Fruit fly (Drosophila melanogaster) whole organism, embryonic: ENCODE results near the gene CG32428.

Experiments
- Awh ChIP-seq: fragments of 200-800 bp; sonication (Bioruptor generic); IDR thresholded peaks from 2 replicates; pipeline ENCODE4, ENCODE4 v1.3.6; 2022; ENCODE audit warnings: missing biosample characterization, missing genetic modification characterization
- Bgb ChIP-seq: fragments of 200-800 bp; sonication (Bioruptor generic); IDR thresholded peaks from 2 replicates; pipeline ENCODE4 v1.3.6; 2022; ENCODE audit warnings: missing biosample characterization, missing genetic modification characterization; ENCODE audit not compliant: partially characterized antibody
- Blimp-1 ChIP-seq: fragments of 200-800 bp; sonication (Bioruptor generic); optimal IDR thresholded peaks from 3 replicates; lab custom pipeline; 2018; ENCODE audit warnings: missing biosample characterization, missing genetic modification characterization, mild to moderate bottlenecking, moderate library complexity, missing genetic modification reagents
- C15 ChIP-seq: fragments of 200-800 bp; sonication (Bioruptor generic); IDR thresholded peaks from 3 replicates; pipeline ENCODE4 v1.3.6; 2022; ENCODE audit warnings: missing biosample characterization, missing genetic modification characterization
- CG10565 ChIP-seq: fragments of 200-800 bp; sonication (Bioruptor generic); optimal IDR thresholded peaks from 3 replicates; lab custom pipeline; 2016; ENCODE audit warnings: missing biosample characterization, mild to moderate bottlenecking, missing genetic modification characterization
- CG12769 ChIP-seq: fragments of 200-800 bp; sonication (Bioruptor generic); optimal IDR thresholded peaks from 2 replicates; lab custom pipeline; 2019; ENCODE audit warnings: missing biosample characterization, mild to moderate bottlenecking, missing genetic modification characterization, moderate library complexity
- CG13424 ChIP-seq: fragments of 200-800 bp; sonication (Bioruptor generic); optimal IDR thresholded peaks from 2 replicates; lab custom pipeline; 2019; ENCODE audit warnings: missing biosample characterization, mild to moderate bottlenecking, missing genetic modification characterization, moderate library complexity
- CG14667 ChIP-seq: fragments of 200-800 bp; sonication (Bioruptor generic); IDR thresholded peaks from 2 replicates; pipeline ENCODE4 v1.3.6; 2022; ENCODE audit warnings: missing biosample characterization, missing genetic modification characterization
- CG15011 ChIP-seq: fragments of 200-800 bp; sonication (Bioruptor generic); optimal IDR thresholded peaks from 3 replicates; lab custom pipeline; 2018; ENCODE audit warnings: missing biosample characterization, mild to moderate bottlenecking, missing genetic modification characterization
- CG16863 ChIP-seq: fragments of 200-800 bp; sonication (Bioruptor generic); optimal IDR thresholded peaks from 3 replicates; lab custom pipeline; 2016; ENCODE audit warnings: missing biosample characterization, missing genetic modification characterization
- CG17186 ChIP-seq: fragments of 200-800 bp; sonication (Bioruptor generic); optimal IDR thresholded peaks from 3 replicates; lab custom pipeline; 2017; ENCODE audit warnings: missing biosample characterization, missing genetic modification reagents, missing genetic modification characterization
- CG18011 ChIP-seq: fragments of 200-800 bp; sonication (Bioruptor generic); optimal IDR thresholded peaks from 2 replicates; lab custom pipeline; 2017; ENCODE audit warnings: missing biosample characterization, missing genetic modification characterization, mild to moderate bottlenecking, moderate library complexity, missing genotype
- CG18619 ChIP-seq: fragments of 200-800 bp; sonication (Bioruptor generic); optimal IDR thresholded peaks from 3 replicates; lab custom pipeline; 2017; ENCODE audit warnings: missing biosample characterization, mild to moderate bottlenecking, missing genetic modification characterization
- CG43689 ChIP-seq: fragments of 200-800 bp; sonication (Bioruptor generic); IDR thresholded peaks from 2 replicates; pipeline ENCODE4 v1.3.6; 2022; ENCODE audit warnings: missing biosample characterization, missing genetic modification characterization
- CG4424 ChIP-seq: fragments of 200-800 bp; sonication (Bioruptor generic); optimal IDR thresholded peaks from 3 replicates; lab custom pipeline; 2016; ENCODE audit warnings: missing biosample characterization, missing genetic modification characterization
- CG5245 ChIP-seq: fragments of 200-800 bp; sonication (Bioruptor generic); optimal IDR thresholded peaks from 3 replicates; lab custom pipeline; 2016; ENCODE audit warnings: missing biosample characterization, missing genetic modification characterization
- CG7745 ChIP-seq: fragments of 200-800 bp; sonication (Bioruptor generic); optimal IDR thresholded peaks from 2 replicates; lab custom pipeline; 2018; ENCODE audit warnings: missing biosample characterization, mild to moderate bottlenecking, missing genetic modification characterization, moderate library complexity
- CG8388 ChIP-seq: fragments of 200-800 bp; sonication (Bioruptor generic); optimal IDR thresholded peaks from 2 replicates; lab custom pipeline; 2019; ENCODE audit warnings: missing biosample characterization, mild to moderate bottlenecking, missing genetic modification characterization, moderate library complexity
- CG8478 ChIP-seq: fragments of >200 bp; optimal IDR thresholded peaks from 2 replicates; lab custom pipeline; 2018
- CG9609 ChIP-seq: fragments of 200-800 bp; sonication (Bioruptor generic); optimal IDR thresholded peaks from 3 replicates; lab custom pipeline; 2016; ENCODE audit warnings: missing biosample characterization, missing genetic modification characterization
- CG9932 ChIP-seq: fragments of 200-800 bp; sonication (Bioruptor generic); IDR thresholded peaks from 2 replicates; pipeline ENCODE4 v1.3.6; 2022; ENCODE audit warnings: missing biosample characterization, missing genetic modification characterization
- Deaf1 ChIP-seq: fragments of 200-800 bp; optimal IDR thresholded peaks from 3 replicates; lab custom pipeline; 2019; ENCODE audit warnings: missing biosample characterization, mild to moderate bottlenecking, missing genetic modification characterization, moderate library complexity
- Ets97D ChIP-seq: fragments of 200-800 bp; sonication (Bioruptor generic); optimal IDR thresholded peaks from 3 replicates; lab custom pipeline; 2016; ENCODE audit warnings: missing biosample characterization, missing genetic modification characterization
- HLH4C ChIP-seq: fragments of 200-800 bp; sonication (Bioruptor generic); IDR thresholded peaks from 3 replicates; pipeline ENCODE4 v1.3.6; 2022; ENCODE audit warnings: missing biosample characterization, missing genetic modification characterization; ENCODE audit not compliant: partially characterized antibody
- NC2α ChIP-seq: fragments of 200-800 bp; sonication (Bioruptor generic); optimal IDR thresholded peaks from 2 replicates; lab custom pipeline; 2016; ENCODE audit warnings: missing biosample characterization, missing genetic modification characterization
- NK7.1 ChIP-seq: fragments of 200-800 bp; sonication (Bioruptor generic); optimal IDR thresholded peaks from 3 replicates; lab custom pipeline; 2016; ENCODE audit warnings: missing biosample characterization, missing genetic modification characterization
- Nf-YA ChIP-seq: fragments of 200-800 bp; sonication (Bioruptor generic); IDR thresholded peaks from 2 replicates; pipeline ENCODE4 v1.3.6; 2022; ENCODE audit warnings: missing biosample characterization, missing genetic modification characterization
- Oli ChIP-seq: fragments of 200-800 bp; sonication (Bioruptor generic); optimal IDR thresholded peaks from 2 replicates; lab custom pipeline; 2018; ENCODE audit warnings: missing biosample characterization, mild to moderate bottlenecking, missing genetic modification characterization, moderate library complexity
- Ssrp ChIP-seq: fragments of 200-800 bp; sonication (Bioruptor generic); optimal IDR thresholded peaks from 2 replicates; lab custom pipeline; 2018; ENCODE audit warnings: missing biosample characterization, mild to moderate bottlenecking, missing genetic modification characterization, moderate library complexity
- Stat92E ChIP-seq, 3 experiments: fragments of >200 bp in 2 of 3; fragments of 200-800 bp in 1 of 3; sonication (Bioruptor generic) in 1 of 3; optimal IDR thresholded peaks; 2 replicates each; lab custom pipeline; 2017 to 2019; ENCODE audit warnings: missing biosample characterization in 3 of 3, missing genetic modification characterization in 3 of 3, mild to moderate bottlenecking in 1 of 3, moderate library complexity in 1 of 3
- Vsx1 ChIP-seq: fragments of 200-800 bp; sonication (Bioruptor generic); optimal IDR thresholded peaks from 2 replicates; lab custom pipeline; 2017; ENCODE audit warnings: missing biosample characterization, mild to moderate bottlenecking, missing genetic modification characterization, missing genetic modification reagents
- ase ChIP-seq: fragments of 200-800 bp; sonication (Bioruptor generic); IDR thresholded peaks from 3 replicates; pipeline ENCODE4 v1.3.6; 2022; ENCODE audit warnings: missing biosample characterization, missing genetic modification characterization
- chinmo ChIP-seq: fragments of 200-800 bp; sonication (Bioruptor generic); IDR thresholded peaks from 4 replicates; pipeline ENCODE4 v1.3.6; 2022; ENCODE audit warnings: missing biosample characterization, missing genetic modification characterization; ENCODE audit not compliant: partially characterized antibody
- ftz-f1 ChIP-seq: fragments of 200-800 bp; sonication (Bioruptor generic); optimal IDR thresholded peaks from 2 replicates; lab custom pipeline; 2016; ENCODE audit warnings: missing biosample characterization, missing genetic modification characterization
- fu2 ChIP-seq: fragments of 200-800 bp; sonication (Bioruptor generic); optimal IDR thresholded peaks from 2 replicates; lab custom pipeline; 2016; ENCODE audit warnings: missing biosample characterization, missing genetic modification characterization
- gce ChIP-seq: fragments of 200-800 bp; sonication (Bioruptor generic); IDR thresholded peaks from 3 replicates; pipeline ENCODE4 v1.3.6; 2022; ENCODE audit warnings: missing biosample characterization, missing genetic modification characterization
- gt ChIP-seq: fragments of 200-800 bp; sonication (Bioruptor generic); IDR thresholded peaks from 2 replicates; pipeline ENCODE4 v1.3.6; 2022; ENCODE audit warnings: missing biosample characterization, missing genetic modification characterization
- her ChIP-seq: fragments of 200-800 bp; sonication (Bioruptor generic); optimal IDR thresholded peaks from 2 replicates; lab custom pipeline; 2016; ENCODE audit warnings: missing biosample characterization, missing genetic modification characterization
- lmd ChIP-seq: fragments of 200-800 bp; sonication (Bioruptor generic); IDR thresholded peaks from 2 replicates; pipeline ENCODE4 v1.3.6; 2022; ENCODE audit warnings: missing biosample characterization, missing genetic modification characterization
- mam ChIP-seq: fragments of 200-800 bp; sonication (Bioruptor generic); optimal IDR thresholded peaks from 3 replicates; lab custom pipeline; 2016; ENCODE audit warnings: missing biosample characterization, missing genetic modification characterization
- p53 ChIP-seq: fragments of 200-800 bp; sonication (Bioruptor generic); optimal IDR thresholded peaks from 2 replicates; lab custom pipeline; 2016; ENCODE audit warnings: missing biosample characterization, missing genetic modification characterization
- prd ChIP-seq, 3 experiments: fragments of >200 bp in 2 of 3; fragments of 200-800 bp in 1 of 3; sonication (Bioruptor generic) in 1 of 3; optimal IDR thresholded peaks in 2 of 3; IDR thresholded peaks in 1 of 3; 2 replicates in 2 of 3; 3 replicates in 1 of 3; pipeline versions ENCODE4 v1.3.6 to Lab custom; 2017 to 2022; ENCODE audit warnings: missing biosample characterization in 1 of 3, missing genetic modification characterization in 1 of 3
- pzg ChIP-seq: fragments of 200-800 bp; sonication (Bioruptor generic); optimal IDR thresholded peaks from 3 replicates; lab custom pipeline; 2018; ENCODE audit warnings: missing biosample characterization, mild to moderate bottlenecking, missing genetic modification characterization, moderate library complexity
- sc ChIP-seq, 3 experiments: fragments of >200 bp in 2 of 3; fragments of 200-800 bp in 1 of 3; sonication (Bioruptor generic) in 1 of 3; optimal IDR thresholded peaks; 2 replicates in 2 of 3; 3 replicates in 1 of 3; lab custom pipeline; 2017; ENCODE audit warnings: mild to moderate bottlenecking in 1 of 3, missing biosample characterization in 1 of 3, missing genetic modification characterization in 1 of 3, missing genetic modification reagents in 1 of 3
- sens-2 ChIP-seq: fragments of 200-800 bp; sonication (Bioruptor generic); IDR thresholded peaks from 2 replicates; pipeline ENCODE4 v1.3.6; 2022; ENCODE audit warnings: missing biosample characterization, missing genetic modification characterization
- slp2 ChIP-seq: fragments of 200-800 bp; sonication (Bioruptor generic); optimal IDR thresholded peaks from 2 replicates; lab custom pipeline; 2016; ENCODE audit warnings: missing biosample characterization, missing genetic modification characterization
- unc-4 ChIP-seq: fragments of 200-800 bp; sonication (Bioruptor generic); IDR thresholded peaks from 2 replicates; pipeline ENCODE4 v1.3.6; 2022; ENCODE audit warnings: missing biosample characterization, missing genetic modification characterization; ENCODE audit not compliant: partially characterized antibody
- yki ChIP-seq: fragments of >200 bp; optimal IDR thresholded peaks from 3 replicates; lab custom pipeline; 2018
- z ChIP-seq: fragments of 200-800 bp; sonication (Bioruptor generic); IDR thresholded peaks from 3 replicates; pipeline ENCODE4 v1.3.6; 2022; ENCODE audit warnings: missing biosample characterization, missing genetic modification characterization

CG32428 gene

DNA sequence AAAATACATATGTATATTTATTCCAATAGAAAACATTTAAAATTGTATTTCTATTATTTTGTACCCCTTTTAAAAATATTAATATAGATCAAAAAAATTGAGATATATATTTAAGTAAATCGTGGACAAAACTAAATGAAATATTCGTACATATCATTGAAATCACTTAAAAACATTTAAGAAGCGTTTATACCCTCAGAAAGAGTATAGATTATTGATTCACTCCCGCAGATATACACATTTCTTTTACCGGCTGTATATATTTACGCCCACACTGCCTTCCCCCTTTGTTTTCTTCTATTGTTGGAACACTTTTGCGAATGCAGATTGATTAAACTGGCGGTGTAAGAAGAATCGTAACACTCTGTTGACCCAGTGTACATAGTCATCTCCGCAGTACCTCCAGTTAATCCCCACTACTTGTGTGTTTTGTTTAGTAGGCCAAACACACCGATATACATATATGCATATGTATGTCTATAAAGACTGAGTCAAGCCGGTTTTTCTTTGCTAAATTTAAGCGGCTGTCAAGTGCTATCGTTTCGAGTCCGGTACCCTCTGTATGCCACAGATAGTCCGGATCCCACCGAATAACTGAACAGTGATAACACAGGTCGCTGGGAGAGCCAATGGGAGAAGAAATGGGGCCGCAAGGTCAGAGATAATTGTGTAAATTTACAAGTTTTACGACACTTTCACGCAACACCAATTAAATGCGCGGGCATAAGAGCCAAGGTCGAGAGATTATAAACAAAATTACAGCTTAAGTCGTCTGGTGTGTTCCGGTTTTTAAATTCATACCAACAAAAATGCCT, 1.8 kb downstream of the CG32428 start (continued):
- TF ChIP-seq Vsx1 (GFP tag; lab: Kevin White, UChicago) (peak; percentile 38), CG12769 (tag; lab: Kevin White, UChicago) (peak; percentile 86), Nf-YA (GFP tag; lab: Robert Waterston, UW) (no peak), sc (optimal IDR thresholded peaks at IDR 0.05; lab: Kevin White, UChicago) (no peak), sc (GFP tag; optimal IDR thresholded peaks at IDR 0.05; lab: Kevin White, UChicago) (peak; percentile 78), p53 (GFP tag; lab: Kevin White, UChicago) (peak; percentile 50), CG4424 (GFP tag; lab: Kevin White, UChicago) (peak; percentile 7), NC2α (GFP tag; lab: Kevin White, UChicago) (peak; percentile 60), CG16863 (peak; percentile 74), Ets97D (GFP tag; lab: Kevin White, UChicago) (no peak), her (GFP tag; lab: Kevin White, UChicago) (peak; percentile 72), Stat92E (GFP tag; optimal IDR thresholded peaks at IDR 0.05; lab: Kevin White, UChicago) (no peak), CG14667 (GFP tag; lab: Robert Waterston, UW) (no peak), CG9932 (GFP tag; lab: Robert Waterston, UW) (no peak), NK7.1 (peak; percentile 23), HLH4C (GFP tag; lab: Robert Waterston, UW) (no peak), CG18011 (GFP tag; lab: Kevin White, UChicago) (peak; percentile 21), ftz-f1 (peak; percentile 64), Oli (tag; lab: Kevin White, UChicago) (no peak), fu2 (peak; percentile 12), chinmo (GFP tag; lab: Robert Waterston, UW) (no peak), CG13424 (tag; lab: Kevin White, UChicago) (peak; percentile 58), CG18619 (GFP tag; lab: Kevin White, UChicago) (peak; percentile 53), ase (GFP tag; lab: Robert Waterston, UW) (no peak), mam (GFP tag; lab: Kevin White, UChicago) (peak; percentile 27), CG43689 (GFP tag; lab: Robert Waterston, UW) (no peak), CG8388 (no peak), CG15011 (GFP tag; lab: Kevin White, UChicago) (peak; percentile 73), CG10565 (GFP tag; lab: Kevin White, UChicago) (no peak), CG9609 (GFP tag; lab: Kevin White, UChicago) (peak; percentile 46), yki (lab: Kevin White, UChicago) (no peak), lmd (no peak), sens-2 (GFP tag; lab: Robert Waterston, UW) (no peak), CG5245 (GFP tag; lab: Kevin White, UChicago) (no peak), unc-4 (GFP tag; lab: Robert Waterston, UW) (no peak), z (GFP tag; lab: Robert Waterston, UW) (no peak), Bgb (GFP tag; lab: Robert Waterston, UW) (no peak), Awh (GFP tag; lab: Robert Waterston, UW) (peak; percentile 52; the same call in 1 of the 2 replicates), pzg (GFP tag; lab: Kevin White, UChicago) (no peak), CG7745 (tag; lab: Kevin White, UChicago) (peak; percentile 20), gce (0 out of 3 replicates have a peak, but pooled peaks have one; percentile 64), CG8478 (no peak), CG17186 (GFP tag; lab: Kevin White, UChicago) (no peak), slp2 (GFP tag; lab: Kevin White, UChicago) (peak; percentile 50), Blimp-1 (GFP tag; lab: Kevin White, UChicago) (no peak), prd (optimal IDR thresholded peaks at IDR 0.05; lab: Kevin White, UChicago) (no peak), prd (GFP tag; IDR thresholded peaks at IDR 0.05; lab: Robert Waterston, UW) (no peak), Deaf1 (tag; lab: Kevin White, UChicago) (no peak), Ssrp (tag; lab: Kevin White, UChicago) (no peak), C15 (GFP tag; lab: Robert Waterston, UW) (no peak), gt (GFP tag; lab: Robert Waterston, UW) (no peak)
